Worm (Caenorhabditis elegans) whole organism, L4 larva: ENCODE measurements around the gene fos-1.

ENCODE experiments used
- Y75B8A.6 ChIP-seq: fragments of 200-800 bp; sonication (Bioruptor generic); IDR thresholded peaks from 2 replicates; pipeline ENCODE4 v1.3.6; 2022; ENCODE audit warnings: missing genetic modification reagents, missing genetic modification characterization, missing compliant biosample characterization
- aha-1 ChIP-seq: fragments of 150-350 bp; peaks from one replicate; lab custom pipeline; 2014; ENCODE audit warnings: missing biosample characterization, missing genetic modification characterization
- ama-1 ChIP-seq: fragments of 150-350 bp; optimal IDR thresholded peaks from 2 replicates; lab custom pipeline; 2014; ENCODE audit warnings: inconsistent platforms, mixed read lengths
- arid-1 ChIP-seq: fragments of 200-800 bp; sonication (Bioruptor generic); conservative IDR thresholded peaks from 2 replicates; pipeline ENCODE4 v1.3.6; 2022; ENCODE audit warnings: missing genetic modification reagents, missing genetic modification characterization, missing compliant biosample characterization
- ceh-28 ChIP-seq: fragments of 150-350 bp; optimal IDR thresholded peaks from 2 replicates; lab custom pipeline; 2014; ENCODE audit warnings: missing biosample characterization, missing genetic modification reagents, missing genetic modification characterization
- ceh-32 ChIP-seq: sonication (generic microtip); optimal IDR thresholded peaks from 2 replicates; lab custom pipeline; 2016; ENCODE audit warnings: mild to moderate bottlenecking, missing genetic modification characterization, missing compliant biosample characterization; ENCODE audit not compliant: poor library complexity
- ceh-62 ChIP-seq: sonication (generic microtip); optimal IDR thresholded peaks from 2 replicates; lab custom pipeline; 2017; ENCODE audit warnings: missing biosample characterization, missing genetic modification characterization
- ceh-82 ChIP-seq: sonication (generic microtip); optimal IDR thresholded peaks from 2 replicates; lab custom pipeline; 2017; ENCODE audit warnings: missing biosample characterization, missing genetic modification characterization
- ces-1 ChIP-seq: fragments of 150-350 bp; sonication (generic microtip); optimal IDR thresholded peaks from 4 replicates; lab custom pipeline; 2014; ENCODE audit warnings: missing biosample characterization, missing genetic modification reagents, missing genetic modification characterization
- ctbp-1 ChIP-seq: fragments of 200-800 bp; sonication (Bioruptor generic); IDR thresholded peaks from 2 replicates; pipeline ENCODE4 v1.3.6; 2022; ENCODE audit warnings: missing genetic modification reagents, missing genetic modification characterization, missing compliant biosample characterization
- daf-12 ChIP-seq: fragments of 150-350 bp; optimal IDR thresholded peaks from 2 replicates; lab custom pipeline; 2014; ENCODE audit warnings: missing biosample characterization, missing genetic modification reagents, missing genetic modification characterization
- daf-16 ChIP-seq, 3 experiments: sonication (generic microtip); optimal IDR thresholded peaks; 2 replicates each; lab custom pipeline; 2016 to 2017; ENCODE audit warnings: missing genetic modification characterization in 3 of 3, missing genetic modification reagents in 3 of 3, mild to moderate bottlenecking in 2 of 3, missing compliant biosample characterization in 2 of 3, missing biosample characterization in 1 of 3, moderate library complexity in 1 of 3
- gei-8 ChIP-seq: fragments of 200-800 bp; sonication (Bioruptor generic); optimal IDR thresholded peaks from 2 replicates; lab custom pipeline; 2018; ENCODE audit warnings: mild to moderate bottlenecking, missing genetic modification characterization, missing compliant biosample characterization
- hlh-11 ChIP-seq: fragments of 200-800 bp; sonication (Bioruptor generic); optimal IDR thresholded peaks from 2 replicates; lab custom pipeline; 2018; ENCODE audit warnings: mild to moderate bottlenecking, missing genetic modification characterization, missing compliant biosample characterization
- hlh-30 ChIP-seq: sonication (generic microtip); optimal IDR thresholded peaks from 2 replicates; lab custom pipeline; 2017; ENCODE audit warnings: antibody characterized with exemption, mild to moderate bottlenecking, missing genetic modification characterization, missing compliant biosample characterization; ENCODE audit not compliant: insufficient read depth
- jun-1 ChIP-seq: fragments of 150-350 bp; optimal IDR thresholded peaks from 2 replicates; lab custom pipeline; 2014; ENCODE audit warnings: missing biosample characterization, missing genetic modification reagents, missing genetic modification characterization
- lim-7 ChIP-seq: fragments of 200-800 bp; sonication (Bioruptor generic); IDR thresholded peaks from 2 replicates; pipeline ENCODE4 v1.3.6; 2022; ENCODE audit warnings: missing genetic modification characterization, missing compliant biosample characterization
- lin-1 ChIP-seq: fragments of 200-800 bp; sonication (Bioruptor generic); IDR thresholded peaks from 2 replicates; pipeline ENCODE4 v1.3.6; 2022; ENCODE audit warnings: missing genetic modification reagents, missing genetic modification characterization, missing compliant biosample characterization
- lin-39 ChIP-seq: fragments of 150-350 bp; optimal IDR thresholded peaks from 2 replicates; lab custom pipeline; 2014; ENCODE audit warnings: missing biosample characterization, missing genetic modification reagents, missing genetic modification characterization
- lsy-2 ChIP-seq, 2 experiments: fragments of 150-350 bp in 1 of 2; sonication (generic microtip) in 1 of 2; optimal IDR thresholded peaks; 2 replicates each; lab custom pipeline; 2014 to 2017; ENCODE audit warnings: missing biosample characterization in 2 of 2, missing genetic modification characterization in 2 of 2
- madf-5 ChIP-seq, 2 experiments: fragments of 200-800 bp; sonication (Bioruptor generic); IDR thresholded peaks; 2 replicates each; pipeline ENCODE4 v1.3.6; 2022; ENCODE audit warnings: missing compliant biosample characterization in 2 of 2, missing genetic modification characterization in 2 of 2
- mep-1 ChIP-seq: fragments of 150-350 bp; sonication (generic microtip); optimal IDR thresholded peaks from 3 replicates; lab custom pipeline; 2014; ENCODE audit warnings: missing biosample characterization, missing genetic modification characterization
- nhr-10 ChIP-seq: fragments of 150-350 bp; optimal IDR thresholded peaks from 2 replicates; lab custom pipeline; 2014; ENCODE audit warnings: missing biosample characterization, missing genetic modification characterization
- nhr-102 ChIP-seq: sonication (generic microtip); optimal IDR thresholded peaks from 2 replicates; lab custom pipeline; 2016; ENCODE audit warnings: mild to moderate bottlenecking, missing genetic modification characterization, moderate library complexity, missing compliant biosample characterization
- nhr-111 ChIP-seq: fragments of 200-800 bp; sonication (Bioruptor generic); optimal IDR thresholded peaks from 2 replicates; lab custom pipeline; 2018; ENCODE audit warnings: mild to moderate bottlenecking, missing genetic modification characterization, missing compliant biosample characterization
- nhr-41 ChIP-seq: fragments of 200-800 bp; sonication (Bioruptor generic); IDR thresholded peaks from 2 replicates; pipeline ENCODE4 v1.3.6; 2022; ENCODE audit warnings: missing genetic modification reagents, missing genetic modification characterization, missing compliant biosample characterization
- nhr-42 ChIP-seq: fragments of 200-800 bp; sonication (Bioruptor generic); IDR thresholded peaks from 2 replicates; pipeline ENCODE4 v1.3.6; 2022; ENCODE audit warnings: missing genetic modification characterization, missing compliant biosample characterization
- nhr-48 ChIP-seq: sonication (generic microtip); optimal IDR thresholded peaks from 2 replicates; lab custom pipeline; 2016; ENCODE audit warnings: mild to moderate bottlenecking, missing genetic modification characterization, missing compliant biosample characterization
- nhr-6 ChIP-seq: fragments of 150-350 bp; optimal IDR thresholded peaks from 2 replicates; lab custom pipeline; 2014; ENCODE audit warnings: missing biosample characterization, missing genetic modification characterization
- rbr-2 ChIP-seq: sonication (generic microtip); optimal IDR thresholded peaks from 2 replicates; lab custom pipeline; 2016; ENCODE audit warnings: missing genotype, missing genetic modification characterization, missing compliant biosample characterization
- sdz-12 ChIP-seq: fragments of 200-800 bp; sonication (Bioruptor generic); optimal IDR thresholded peaks from 2 replicates; lab custom pipeline; 2018; ENCODE audit warnings: mild to moderate bottlenecking, missing genetic modification characterization, missing compliant biosample characterization
- skn-1 ChIP-seq: fragments of 150-350 bp; optimal IDR thresholded peaks from 2 replicates; lab custom pipeline; 2014; ENCODE audit warnings: missing biosample characterization, missing genetic modification characterization
- spr-3 ChIP-seq: fragments of 200-800 bp; sonication (Bioruptor generic); optimal IDR thresholded peaks from 2 replicates; lab custom pipeline; 2018; ENCODE audit warnings: mild to moderate bottlenecking, missing genetic modification characterization, missing compliant biosample characterization
- ztf-7 ChIP-seq: fragments of 150-350 bp; optimal IDR thresholded peaks from 2 replicates; lab custom pipeline; 2014; ENCODE audit warnings: missing biosample characterization, missing genetic modification characterization

fos-1 gene

ce11 chrV:6030559-6030975 is 27.2 kb downstream of the fos-1 start (continued):
- TF ChIP-seq nhr-6 (tag; lab: Kevin White, UChicago), result no peak
- TF ChIP-seq hlh-11, result peak; percentile 56
- peak; percentile 25 for TF ChIP-seq mep-1 (tag; lab: Kevin White, UChicago)
- peak; percentile 12 to 42 for TF ChIP-seq lsy-2 (tag; optimal IDR thresholded peaks at IDR 0.05; lab: Kevin White, UChicago)
- TF ChIP-seq nhr-48 (tag; lab: Kevin White, UChicago), result no peak
- TF ChIP-seq ceh-62 (tag; lab: Kevin White, UChicago), result no peak
- TF ChIP-seq rbr-2 (tag; lab: Kevin White, UChicago), result peak; percentile 47
- TF ChIP-seq ces-1 (GFP tag; lab: Kevin White, UChicago), result no peak
- peak in 1 of 2 experiments; percentile 27 for TF ChIP-seq daf-16 (GFP tag; optimal IDR thresholded peaks at IDR 0.05; lab: Kevin White, UChicago)
- TF ChIP-seq daf-16 (tag; optimal IDR thresholded peaks at IDR 0.05; lab: Kevin White, UChicago), result no peak
- no peak for TF ChIP-seq nhr-10 (tag; lab: Kevin White, UChicago)
- no peak for TF ChIP-seq spr-3 (GFP tag; lab: Kevin White, UChicago)

DNA sequence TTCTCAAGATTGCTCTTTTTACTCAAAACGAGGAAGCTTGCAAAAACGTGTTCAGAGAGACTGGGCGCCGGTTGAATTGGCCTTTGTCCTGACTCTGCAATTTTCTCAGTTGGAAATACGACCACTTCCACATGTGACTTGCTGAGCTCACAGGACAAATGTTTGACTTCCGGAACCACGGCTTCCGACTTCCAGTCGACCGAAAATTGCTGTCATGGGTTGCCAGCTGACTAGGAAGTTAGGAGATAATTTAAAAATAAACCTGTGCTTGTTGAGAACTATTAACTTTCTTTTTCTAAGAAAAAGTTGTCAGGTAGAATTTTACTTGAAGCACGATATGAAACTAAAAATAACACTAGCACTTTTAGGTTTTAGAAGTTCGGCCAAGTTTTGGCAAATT is 28.2 kb downstream of the fos-1 start:
- no peak for TF ChIP-seq nhr-10 (tag; lab: Kevin White, UChicago)
- TF ChIP-seq ceh-82 (tag; lab: Kevin White, UChicago), result no peak
- TF ChIP-seq madf-5 (GFP tag; IDR thresholded peaks at IDR 0.05; lab: Robert Waterston, UW), result no peak
- peak; percentile 47 for TF ChIP-seq hlh-30
- TF ChIP-seq lin-39 (tag; lab: Kevin White, UChicago), result no peak
- no peak for TF ChIP-seq ztf-7 (tag; lab: Kevin White, UChicago)
- TF ChIP-seq sdz-12 (GFP tag; lab: Kevin White, UChicago), result no peak

- TF ChIP-seq ceh-28 (tag; lab: Kevin White, UChicago) (no peak), aha-1 (tag; lab: Kevin White, UChicago) (peak; percentile 4), hlh-30 (peak; percentile 56), daf-12 (tag; lab: Kevin White, UChicago) (no peak), lsy-2 (tag; optimal IDR thresholded peaks at IDR 0.05; lab: Kevin White, UChicago) (peak in 1 of 2 experiments; percentile 51), hlh-11 (peak; percentile 15), mep-1 (tag; lab: Kevin White, UChicago) (peak; percentile 19), ama-1 (lab: Kevin White, UChicago) (no peak)
- TF ChIP-seq, all 104 proteins: peak for 5
Measured at ce11 chrV:6033512-6033911, 30.1 kb downstream of the fos-1 start.

ce11 chrV:6034714-6035113 is 31.3 kb downstream of the fos-1 start, which contains the start of gene dhs-17:
Gene dhs-17, minus strand, starts transcription at chrV:6034814.
- TF ChIP-seq nhr-42 (GFP tag; lab: Robert Waterston, UW) (no peak), jun-1 (no peak), ama-1 (lab: Kevin White, UChicago) (no peak), ctbp-1 (GFP tag; lab: Robert Waterston, UW) (no peak), nhr-41 (no peak), gei-8 (GFP tag; lab: Kevin White, UChicago) (no peak), lin-1 (no peak), nhr-111 (GFP tag; lab: Kevin White, UChicago) (no peak)

DNA sequence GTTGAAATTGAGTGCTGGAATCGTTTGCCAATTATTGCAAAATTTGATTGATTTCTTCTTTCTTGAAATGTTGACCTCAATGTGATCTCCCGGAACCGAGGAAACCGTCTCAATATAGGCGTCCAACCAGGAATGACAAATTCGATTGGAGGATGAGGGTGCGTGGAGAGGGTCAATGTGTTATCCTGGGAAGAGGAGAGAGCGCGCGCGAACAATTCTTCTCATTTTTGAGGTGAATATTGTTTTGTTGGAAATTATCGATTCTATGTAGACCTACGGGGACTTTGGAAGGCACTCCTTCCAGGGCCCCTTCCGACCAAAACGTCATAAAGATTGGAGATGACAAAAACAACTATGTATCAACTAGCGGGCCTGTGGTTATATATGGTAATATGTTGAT is 33.1 kb downstream of the fos-1 start:
- TF ChIP-seq skn-1 (tag; lab: Kevin White, UChicago), result no peak
- TF ChIP-seq jun-1, result no peak
- no peak for TF ChIP-seq arid-1 (GFP tag; lab: Robert Waterston, UW)
- no peak for TF ChIP-seq ceh-32 (tag; lab: Kevin White, UChicago)
- TF ChIP-seq Y75B8A.6 (GFP tag; lab: Robert Waterston, UW), result no peak
- TF ChIP-seq lim-7 (GFP tag; lab: Robert Waterston, UW), result no peak
- TF ChIP-seq nhr-102, result no peak
